Fruit fly (Drosophila melanogaster) S2 (cell line): ENCODE results near the gene Cyp4ac2.

Experiments used
- CG8478 ChIP-seq: fragments of >200 bp; optimal IDR thresholded peaks from 2 replicates; lab custom pipeline; 2018
- CTCF ChIP-seq, 2 experiments: fragments of >200 bp; optimal IDR thresholded peaks; 2 replicates each; lab custom pipeline; 2018

dm6 chr2L:5268198-5268597 lies 2.0 kb downstream of the Cyp4ac2 start, which contains the start of gene Cyp4ac3:
- no peak for TF ChIP-seq CG8478 (lab: Kevin White, UChicago)
- no peak for TF ChIP-seq CTCF (optimal IDR thresholded peaks at IDR 0.05; lab: Kevin White, UChicago)
